Worm (Caenorhabditis elegans) whole organism, young adult: ENCODE results near the gene rmd-6.

Experiments used
- B0336.3 ChIP-seq: fragments of 200-800 bp; sonication (Bioruptor generic); IDR thresholded peaks from 2 replicates; pipeline ENCODE4 v1.3.6; 2022; ENCODE audit warnings: missing genetic modification characterization, missing compliant biosample characterization
- F39B2.1 ChIP-seq: fragments of 200-800 bp; sonication (Bioruptor generic); IDR thresholded peaks from 2 replicates; pipeline ENCODE4 v1.3.6; 2022; ENCODE audit warnings: missing genetic modification reagents, missing genetic modification characterization, missing compliant biosample characterization
- F49E8.2 ChIP-seq: sonication (generic microtip); optimal IDR thresholded peaks from 3 replicates; lab custom pipeline; 2017; ENCODE audit warnings: missing genetic modification characterization, mild to moderate bottlenecking, missing compliant biosample characterization, antibody characterized with exemption, moderate library complexity; ENCODE audit not compliant: insufficient read depth
- Y53F4B.3 ChIP-seq: fragments of 200-800 bp; sonication (Bioruptor generic); IDR thresholded peaks from 2 replicates; pipeline ENCODE4 v1.3.6; 2022; ENCODE audit warnings: missing genetic modification reagents, missing genetic modification characterization, missing compliant biosample characterization
- ama-1 ChIP-seq, 3 experiments: fragments of 150-350 bp in 1 of 3; sonication (generic microtip) in 2 of 3; optimal IDR thresholded peaks; 2 replicates each; lab custom pipeline; 2014 to 2018; ENCODE audit warnings: missing biosample characterization in 2 of 3, missing genetic modification characterization in 2 of 3, missing genetic modification reagents in 2 of 3
- dpl-1 ChIP-seq: fragments of 150-350 bp; optimal IDR thresholded peaks from 2 replicates; lab custom pipeline; 2014; ENCODE audit warnings: missing biosample characterization, missing genetic modification reagents, missing genetic modification characterization
- madf-8 ChIP-seq: fragments of 200-800 bp; sonication (Bioruptor generic); conservative IDR thresholded peaks from 2 replicates; pipeline ENCODE4 v1.3.6; 2022; ENCODE audit warnings: missing genetic modification reagents, missing genetic modification characterization, missing compliant biosample characterization
- unc-130 ChIP-seq: sonication (generic microtip); optimal IDR thresholded peaks from 2 replicates; lab custom pipeline; 2016; ENCODE audit warnings: missing genetic modification reagents, missing genetic modification characterization, missing compliant biosample characterization

- TF ChIP-seq ama-1 (optimal IDR thresholded peaks at IDR 0.05; lab: Kevin White, UChicago) (no peak), ama-1 (GFP tag; optimal IDR thresholded peaks at IDR 0.05; lab: Kevin White, UChicago) (no peak), B0336.3 (GFP tag; lab: Robert Waterston, UW) (no peak), F39B2.1 (GFP tag; lab: Robert Waterston, UW) (no peak), unc-130 (GFP tag; lab: Kevin White, UChicago) (no peak), madf-8 (GFP tag; lab: Robert Waterston, UW) (no peak), F49E8.2 (tag; lab: Kevin White, UChicago) (no peak), dpl-1 (GFP tag; lab: Kevin White, UChicago) (no peak), Y53F4B.3 (no peak)
These were observed 37.3 kb upstream of the rmd-6 start for ce11 chrIV:5031346-5031745.
